Fruit fly (Drosophila melanogaster) whole organism, prepupa: Measurements from ENCODE around the gene Tomosyn.
A peak's percentile ranks its signal among the peaks of the same experiment; 100 is the strongest.

ENCODE experiments used
- Blimp-1 ChIP-seq: fragments of 200-800 bp; sonication (Bioruptor generic); optimal IDR thresholded peaks from 3 replicates; lab custom pipeline; 2017; ENCODE audit warnings: missing biosample characterization, missing genetic modification characterization, mild to moderate bottlenecking, moderate library complexity, missing genetic modification reagents
- CG10631 ChIP-seq: fragments of 200-800 bp; sonication (Bioruptor generic); optimal IDR thresholded peaks from 2 replicates; lab custom pipeline; 2016; ENCODE audit warnings: missing biosample characterization, missing genetic modification characterization
- CG10669 ChIP-seq: fragments of 200-800 bp; sonication (Bioruptor generic); optimal IDR thresholded peaks from 3 replicates; lab custom pipeline; 2018; ENCODE audit warnings: missing biosample characterization, mild to moderate bottlenecking, missing genetic modification characterization, moderate library complexity
- CG11294 ChIP-seq: fragments of 200-800 bp; sonication (Bioruptor generic); IDR thresholded peaks from 2 replicates; pipeline ENCODE4 v1.3.6; 2022; ENCODE audit warnings: missing biosample characterization, missing genetic modification characterization
- CG11762 ChIP-seq: fragments of 200-800 bp; sonication (Bioruptor generic); optimal IDR thresholded peaks from 3 replicates; lab custom pipeline; 2016; ENCODE audit warnings: missing biosample characterization, missing genetic modification characterization; ENCODE audit not compliant: insufficient read depth
- CG15336 ChIP-seq: fragments of 200-800 bp; sonication (Bioruptor generic); IDR thresholded peaks from 2 replicates; pipeline ENCODE4 v1.3.6; 2022; ENCODE audit warnings: missing biosample characterization, missing genetic modification characterization
- CG3032 ChIP-seq: fragments of 200-800 bp; optimal IDR thresholded peaks from 2 replicates; lab custom pipeline; 2019; ENCODE audit warnings: missing biosample characterization, mild to moderate bottlenecking, missing genetic modification characterization, moderate library complexity
- CG31627 ChIP-seq: fragments of 200-800 bp; sonication (Bioruptor generic); optimal IDR thresholded peaks from 3 replicates; lab custom pipeline; 2016; ENCODE audit warnings: missing biosample characterization, missing genetic modification characterization
- CG32006 ChIP-seq: fragments of 200-800 bp; sonication (Bioruptor generic); optimal IDR thresholded peaks from 3 replicates; lab custom pipeline; 2017; ENCODE audit warnings: missing biosample characterization, mild to moderate bottlenecking, missing genetic modification characterization
- CG34406 ChIP-seq: fragments of 200-800 bp; sonication (Bioruptor generic); optimal IDR thresholded peaks from 3 replicates; lab custom pipeline; 2016; ENCODE audit warnings: missing biosample characterization, missing genetic modification characterization
- CG3919 ChIP-seq: fragments of 200-800 bp; sonication (Bioruptor generic); optimal IDR thresholded peaks from 3 replicates; lab custom pipeline; 2016; ENCODE audit warnings: missing biosample characterization, missing genetic modification characterization
- CG4318 ChIP-seq: fragments of 200-800 bp; sonication (Bioruptor generic); optimal IDR thresholded peaks from 3 replicates; lab custom pipeline; 2017; ENCODE audit warnings: missing biosample characterization, mild to moderate bottlenecking, missing genetic modification characterization
- CG6163 ChIP-seq: fragments of 200-800 bp; sonication (Bioruptor generic); IDR thresholded peaks from 3 replicates; pipeline ENCODE4 v1.3.6; 2022; ENCODE audit warnings: missing biosample characterization, missing genetic modification characterization
- CG6276 ChIP-seq: fragments of 200-800 bp; sonication (Bioruptor generic); optimal IDR thresholded peaks from 2 replicates; lab custom pipeline; 2017; ENCODE audit warnings: missing biosample characterization, mild to moderate bottlenecking, missing genetic modification characterization
- CG6792 ChIP-seq: fragments of 200-800 bp; sonication (Bioruptor generic); optimal IDR thresholded peaks from 3 replicates; lab custom pipeline; 2016; ENCODE audit warnings: missing biosample characterization, missing genetic modification characterization
- CG6808 ChIP-seq: fragments of 200-800 bp; sonication (Bioruptor generic); optimal IDR thresholded peaks from 3 replicates; lab custom pipeline; 2017; ENCODE audit warnings: missing biosample characterization, missing genetic modification characterization, mild to moderate bottlenecking, moderate library complexity, missing genetic modification reagents
- CG6854 ChIP-seq: fragments of 200-800 bp; sonication (Bioruptor generic); optimal IDR thresholded peaks from 2 replicates; lab custom pipeline; 2017; ENCODE audit warnings: missing biosample characterization, mild to moderate bottlenecking, missing genetic modification characterization
- CG7368 ChIP-seq: fragments of 200-800 bp; sonication (Bioruptor generic); optimal IDR thresholded peaks from 3 replicates; lab custom pipeline; 2016; ENCODE audit warnings: missing biosample characterization, missing genetic modification characterization
- CG8119 ChIP-seq: fragments of 200-800 bp; sonication (Bioruptor generic); IDR thresholded peaks from 3 replicates; pipeline ENCODE4 v1.3.6; 2022; ENCODE audit warnings: missing biosample characterization, missing genetic modification characterization
- CG9139 ChIP-seq: fragments of 200-800 bp; sonication (Bioruptor generic); optimal IDR thresholded peaks from 3 replicates; lab custom pipeline; 2017; ENCODE audit warnings: missing biosample characterization, mild to moderate bottlenecking, missing genetic modification characterization
- Eip75B ChIP-seq: fragments of 200-800 bp; sonication (Bioruptor generic); optimal IDR thresholded peaks from 3 replicates; lab custom pipeline; 2016; ENCODE audit warnings: missing biosample characterization, missing genetic modification characterization
- Eip78C ChIP-seq: fragments of 200-800 bp; sonication (Bioruptor generic); peaks from one replicate; lab custom pipeline; 2016; ENCODE audit warnings: missing biosample characterization, missing genetic modification characterization
- Eip93F ChIP-seq: fragments of 200-800 bp; sonication (Bioruptor generic); optimal IDR thresholded peaks from 2 replicates; lab custom pipeline; 2016; ENCODE audit warnings: missing biosample characterization, mild to moderate bottlenecking, missing genetic modification characterization
- Ets21C ChIP-seq: fragments of 200-800 bp; sonication (Bioruptor generic); optimal IDR thresholded peaks from 3 replicates; lab custom pipeline; 2016; ENCODE audit warnings: missing biosample characterization, missing genetic modification characterization
- Ets96B ChIP-seq: fragments of 200-800 bp; optimal IDR thresholded peaks from 2 replicates; lab custom pipeline; 2019; ENCODE audit warnings: missing biosample characterization, mild to moderate bottlenecking, missing genetic modification characterization, moderate library complexity
- Gug ChIP-seq: fragments of 200-800 bp; sonication (Bioruptor generic); IDR thresholded peaks from 2 replicates; pipeline ENCODE4 v1.3.6; 2022; ENCODE audit warnings: missing biosample characterization, missing genetic modification characterization
- Hr38 ChIP-seq: sonication (Bioruptor generic); optimal IDR thresholded peaks from 2 replicates; lab custom pipeline; 2016; ENCODE audit warnings: missing biosample characterization, missing genetic modification characterization
- Hr39 ChIP-seq: fragments of 200-800 bp; sonication (Bioruptor generic); optimal IDR thresholded peaks from 2 replicates; lab custom pipeline; 2016; ENCODE audit warnings: missing biosample characterization, missing genetic modification characterization
- Hr4 ChIP-seq: fragments of 200-800 bp; sonication (Bioruptor generic); optimal IDR thresholded peaks from 3 replicates; lab custom pipeline; 2016; ENCODE audit warnings: missing biosample characterization, missing genetic modification characterization
- Met ChIP-seq: fragments of 200-800 bp; sonication (Bioruptor generic); optimal IDR thresholded peaks from 3 replicates; lab custom pipeline; 2016; ENCODE audit warnings: missing biosample characterization, missing genetic modification characterization
- OdsH ChIP-seq: fragments of 200-800 bp; sonication (Bioruptor generic); optimal IDR thresholded peaks from 3 replicates; lab custom pipeline; 2016; ENCODE audit warnings: missing biosample characterization, missing genetic modification characterization
- Sox14 ChIP-seq: fragments of 200-800 bp; sonication (Bioruptor generic); optimal IDR thresholded peaks from 3 replicates; lab custom pipeline; 2016; ENCODE audit warnings: missing biosample characterization, missing genetic modification characterization
- Sox15 ChIP-seq: fragments of 200-800 bp; sonication (Bioruptor generic); optimal IDR thresholded peaks from 3 replicates; lab custom pipeline; 2016; ENCODE audit warnings: missing biosample characterization, missing genetic modification characterization
- achi ChIP-seq: fragments of 200-800 bp; sonication (Bioruptor generic); optimal IDR thresholded peaks from 3 replicates; lab custom pipeline; 2016; ENCODE audit warnings: missing biosample characterization, missing genetic modification characterization
- acj6 ChIP-seq: fragments of 200-800 bp; sonication (Bioruptor generic); optimal IDR thresholded peaks from 3 replicates; lab custom pipeline; 2016; ENCODE audit warnings: missing biosample characterization, missing genetic modification characterization
- cyc ChIP-seq: fragments of 200-800 bp; sonication (Bioruptor generic); optimal IDR thresholded peaks from 3 replicates; lab custom pipeline; 2016; ENCODE audit warnings: missing biosample characterization, missing genetic modification characterization
- dac ChIP-seq: fragments of 200-800 bp; sonication (Bioruptor generic); optimal IDR thresholded peaks from 2 replicates; lab custom pipeline; 2017; ENCODE audit warnings: missing biosample characterization, mild to moderate bottlenecking, missing genetic modification characterization
- dsx ChIP-seq: fragments of 200-800 bp; optimal IDR thresholded peaks from 3 replicates; lab custom pipeline; 2019; ENCODE audit warnings: missing biosample characterization, mild to moderate bottlenecking, missing genetic modification characterization, moderate library complexity; ENCODE audit not compliant: poor library complexity, severe bottlenecking
- eg ChIP-seq: fragments of 200-800 bp; sonication (Bioruptor generic); IDR thresholded peaks from 3 replicates; pipeline ENCODE4 v1.3.6; 2022; ENCODE audit warnings: missing biosample characterization, missing genetic modification characterization
- esn ChIP-seq: fragments of 200-800 bp; sonication (Bioruptor generic); optimal IDR thresholded peaks from 2 replicates; lab custom pipeline; 2016; ENCODE audit warnings: missing biosample characterization, mild to moderate bottlenecking, missing genetic modification characterization, moderate library complexity
- fd59A ChIP-seq: fragments of 200-800 bp; sonication (Bioruptor generic); optimal IDR thresholded peaks from 2 replicates; lab custom pipeline; 2017; ENCODE audit warnings: missing biosample characterization, mild to moderate bottlenecking, missing genetic modification characterization, missing genetic modification reagents
- fd85E ChIP-seq: fragments of 200-800 bp; sonication (Bioruptor generic); optimal IDR thresholded peaks from 3 replicates; lab custom pipeline; 2016; ENCODE audit warnings: missing biosample characterization, missing genetic modification characterization
- fkh ChIP-seq: fragments of 200-800 bp; sonication (Bioruptor generic); optimal IDR thresholded peaks from 3 replicates; lab custom pipeline; 2017; ENCODE audit warnings: missing biosample characterization, mild to moderate bottlenecking, missing genetic modification characterization, moderate library complexity
- lz ChIP-seq: fragments of 200-800 bp; sonication (Bioruptor generic); optimal IDR thresholded peaks from 3 replicates; lab custom pipeline; 2016; ENCODE audit warnings: missing biosample characterization, missing genetic modification characterization
- pdm3 ChIP-seq: fragments of 200-800 bp; sonication (Bioruptor generic); optimal IDR thresholded peaks from 3 replicates; lab custom pipeline; 2016; ENCODE audit warnings: missing biosample characterization, missing genetic modification characterization
- salr ChIP-seq, 2 experiments: fragments of 200-800 bp; sonication (Bioruptor generic); optimal IDR thresholded peaks; 3 replicates each; lab custom pipeline; 2016 to 2018; ENCODE audit warnings: missing biosample characterization in 2 of 2, missing genetic modification characterization in 2 of 2, mild to moderate bottlenecking in 1 of 2
- spab ChIP-seq: fragments of 200-800 bp; sonication (Bioruptor generic); optimal IDR thresholded peaks from 2 replicates; lab custom pipeline; 2017; ENCODE audit warnings: missing biosample characterization, mild to moderate bottlenecking, missing genetic modification characterization, missing genetic modification reagents
- ss ChIP-seq, 2 experiments: fragments of 200-800 bp; sonication (Bioruptor generic); optimal IDR thresholded peaks; 2 replicates in 1 of 2; 3 replicates in 1 of 2; lab custom pipeline; 2017 to 2018; ENCODE audit warnings: mild to moderate bottlenecking in 2 of 2, missing biosample characterization in 2 of 2, missing genetic modification characterization in 2 of 2, moderate library complexity in 1 of 2
- svp ChIP-seq: fragments of 200-800 bp; sonication (Bioruptor generic); peaks from one replicate; lab custom pipeline; 2016; ENCODE audit warnings: missing biosample characterization, missing genetic modification characterization
- topi ChIP-seq: fragments of 200-800 bp; sonication (Bioruptor generic); optimal IDR thresholded peaks from 3 replicates; lab custom pipeline; 2016; ENCODE audit warnings: missing biosample characterization, missing genetic modification characterization
- vri ChIP-seq: fragments of 200-800 bp; sonication (Bioruptor generic); optimal IDR thresholded peaks from 3 replicates; lab custom pipeline; 2016; ENCODE audit warnings: missing biosample characterization, mild to moderate bottlenecking, missing genetic modification characterization

The Tomosyn gene

DNA sequence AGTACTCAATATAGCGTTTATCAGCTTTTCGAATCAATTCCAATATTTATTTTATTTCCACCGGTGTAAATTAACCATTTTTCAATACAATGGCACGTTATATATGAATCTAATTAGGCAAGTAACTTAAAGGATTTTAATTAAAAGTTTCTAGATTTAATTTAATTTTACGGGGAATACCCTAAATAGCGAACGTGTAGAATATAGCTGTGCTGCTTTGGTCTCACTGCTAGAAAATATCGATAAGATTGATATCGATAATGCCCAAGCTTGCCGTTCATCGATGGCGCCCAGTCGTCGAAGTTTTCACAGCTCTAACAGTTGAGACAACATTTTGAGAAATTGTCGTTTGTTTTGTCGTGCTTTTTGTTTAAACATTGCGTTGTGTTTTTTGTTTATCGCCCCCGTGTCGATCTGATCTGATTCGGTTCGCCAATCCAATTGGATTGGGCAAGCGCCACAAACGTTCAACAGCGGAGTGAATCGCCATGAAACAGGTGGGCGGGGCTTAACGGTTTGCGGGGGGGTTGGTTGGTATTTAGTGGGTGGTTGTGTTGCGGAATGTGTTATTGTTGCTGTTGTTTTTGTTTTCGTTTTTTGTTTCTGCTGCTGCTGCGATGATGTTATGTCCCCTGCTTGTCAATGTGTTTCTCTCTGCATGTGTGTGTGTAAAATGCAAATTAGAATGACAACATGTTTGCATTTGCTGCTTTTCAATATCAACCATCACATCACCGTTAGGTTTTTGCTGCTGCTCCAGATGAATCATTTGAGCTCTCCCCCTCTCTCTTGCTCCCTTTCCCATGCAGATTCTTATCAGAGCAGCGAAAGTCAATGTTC, at the start of gene Tomosyn:
Gene Tomosyn, plus strand, starts transcription at position 289 of the 840 bp plus-strand sequence.
- no peak for TF ChIP-seq CG8119
- no peak for TF ChIP-seq salr (GFP tag; optimal IDR thresholded peaks at IDR 0.05; lab: Kevin White, UChicago)
- no peak for TF ChIP-seq CG10669 (GFP tag; lab: Kevin White, UChicago)
- TF ChIP-seq CG31627 (GFP tag; lab: Kevin White, UChicago) = peak; percentile 26
- no peak for TF ChIP-seq Gug (GFP tag; lab: Robert Waterston, UW)
- peak; percentile 4 for TF ChIP-seq lz (GFP tag; lab: Kevin White, UChicago)
- no peak for TF ChIP-seq CG6276 (GFP tag; lab: Kevin White, UChicago)
- TF ChIP-seq dsx (GFP tag; lab: Kevin White, UChicago) = no peak
- TF ChIP-seq CG15336 (GFP tag; lab: Robert Waterston, UW) = no peak
- TF ChIP-seq CG11294 = no peak
- TF ChIP-seq fd59A (GFP tag; lab: Kevin White, UChicago) = no peak
- TF ChIP-seq Met (GFP tag; lab: Kevin White, UChicago) = peak; percentile 18
- no peak for TF ChIP-seq CG7368 (GFP tag; lab: Kevin White, UChicago)
- TF ChIP-seq CG3032 (tag; lab: Kevin White, UChicago) = peak; percentile 30
- no peak for TF ChIP-seq CG34406 (GFP tag; lab: Kevin White, UChicago)
- no peak for TF ChIP-seq CG6792 (GFP tag; lab: Kevin White, UChicago)
- TF ChIP-seq svp (GFP tag; lab: Kevin White, UChicago) = peak; percentile 76
- no peak for TF ChIP-seq CG6808
- no peak for TF ChIP-seq Sox15
- TF ChIP-seq Eip93F = no peak
- peak; percentile 51 for TF ChIP-seq CG6854
- TF ChIP-seq Ets21C = no peak
- no peak for TF ChIP-seq vri
- no peak for TF ChIP-seq Sox14 (GFP tag; lab: Kevin White, UChicago)
- no peak for TF ChIP-seq dac (GFP tag; lab: Kevin White, UChicago)
- no peak for TF ChIP-seq Hr39 (GFP tag; lab: Kevin White, UChicago)
- no peak for TF ChIP-seq Hr38 (GFP tag; lab: Kevin White, UChicago)
- TF ChIP-seq CG4318 (GFP tag; lab: Kevin White, UChicago) = no peak
- TF ChIP-seq pdm3 (GFP tag; lab: Kevin White, UChicago) = no peak
- TF ChIP-seq acj6 (GFP tag; lab: Kevin White, UChicago) = peak; percentile 19
- TF ChIP-seq CG3919 (GFP tag; lab: Kevin White, UChicago) = no peak
- TF ChIP-seq Hr4 (GFP tag; lab: Kevin White, UChicago) = no peak
- TF ChIP-seq Blimp-1 = no peak
- TF ChIP-seq achi = no peak
- no peak for TF ChIP-seq CG11762 (GFP tag; lab: Kevin White, UChicago)
- TF ChIP-seq cyc = peak; percentile 20
- TF ChIP-seq Ets96B = no peak
- no peak for TF ChIP-seq spab (GFP tag; lab: Kevin White, UChicago)
- peak; percentile 47; the same call in 1 of the 3 replicates for TF ChIP-seq eg (GFP tag; lab: Robert Waterston, UW)
- peak; percentile 23 for TF ChIP-seq OdsH (GFP tag; lab: Kevin White, UChicago)
- no peak for TF ChIP-seq fd85E (GFP tag; lab: Kevin White, UChicago)
- peak; percentile 11 for TF ChIP-seq Eip75B (GFP tag; lab: Kevin White, UChicago)
- TF ChIP-seq fkh (GFP tag; lab: Kevin White, UChicago) = no peak
- no peak for TF ChIP-seq CG6163 (GFP tag; lab: Robert Waterston, UW)
- peak; percentile 61 for TF ChIP-seq Eip78C
- no peak for TF ChIP-seq ss (GFP tag; optimal IDR thresholded peaks at IDR 0.05; lab: Kevin White, UChicago)
- TF ChIP-seq CG9139 = no peak
- TF ChIP-seq esn (GFP tag; lab: Kevin White, UChicago) = peak; percentile 10
- peak; percentile 35 for TF ChIP-seq CG10631
- peak; percentile 7 for TF ChIP-seq topi
- no peak for TF ChIP-seq CG32006 (GFP tag; lab: Kevin White, UChicago)
